Worm (Caenorhabditis elegans) whole organism, L4 larva: ENCODE measurements around the gene srh-192.
"Not testable (repeated sequence)": the region's sequence is repeated elsewhere in the genome, so short reads cannot be mapped to it uniquely, and the experiment has no call there.

Experiments used
- T26A8.4 ChIP-seq: fragments of 200-800 bp; sonication (Bioruptor generic); IDR thresholded peaks from 2 replicates; pipeline ENCODE4 v1.3.6; 2022; ENCODE audit warnings: missing genetic modification characterization, missing compliant biosample characterization
- Y48G9A.11 ChIP-seq: fragments of 200-800 bp; sonication (Bioruptor generic); IDR thresholded peaks from 2 replicates; pipeline ENCODE4 v1.3.6; 2022; ENCODE audit warnings: missing genetic modification reagents, missing genetic modification characterization, missing compliant biosample characterization
- ZK337.2 ChIP-seq: fragments of 200-800 bp; sonication (Bioruptor generic); IDR thresholded peaks from 2 replicates; pipeline ENCODE4 v1.3.6; 2022; ENCODE audit warnings: missing genetic modification reagents, missing genetic modification characterization, missing compliant biosample characterization
- ZK546.5 ChIP-seq, 2 experiments: sonication (generic microtip); optimal IDR thresholded peaks; 2 replicates each; lab custom pipeline; 2017; ENCODE audit warnings: missing biosample characterization in 2 of 2, missing genetic modification characterization in 2 of 2
- aly-2 ChIP-seq: sonication (generic microtip); optimal IDR thresholded peaks from 2 replicates; lab custom pipeline; 2018; ENCODE audit warnings: missing biosample characterization, missing genetic modification characterization
- ama-1 ChIP-seq: fragments of 150-350 bp; optimal IDR thresholded peaks from 2 replicates; lab custom pipeline; 2014; ENCODE audit warnings: inconsistent platforms, mixed read lengths
- attf-4 ChIP-seq: sonication (generic microtip); optimal IDR thresholded peaks from 3 replicates; lab custom pipeline; 2017; ENCODE audit warnings: missing biosample characterization, missing genetic modification characterization
- ceh-62 ChIP-seq: sonication (generic microtip); optimal IDR thresholded peaks from 2 replicates; lab custom pipeline; 2017; ENCODE audit warnings: missing biosample characterization, missing genetic modification characterization
- ces-1 ChIP-seq: fragments of 150-350 bp; sonication (generic microtip); optimal IDR thresholded peaks from 4 replicates; lab custom pipeline; 2014; ENCODE audit warnings: missing biosample characterization, missing genetic modification reagents, missing genetic modification characterization
- daf-8 ChIP-seq: fragments of 200-800 bp; sonication (Bioruptor generic); IDR thresholded peaks from 2 replicates; pipeline ENCODE4 v1.3.6; 2022; ENCODE audit warnings: missing genetic modification characterization, missing compliant biosample characterization
- dmd-8 ChIP-seq: fragments of 200-800 bp; sonication (Bioruptor generic); IDR thresholded peaks from 2 replicates; pipeline ENCODE4 v1.3.6; 2022; ENCODE audit warnings: missing genetic modification characterization, missing compliant biosample characterization
- dpl-1 ChIP-seq: fragments of 150-350 bp; optimal IDR thresholded peaks from 2 replicates; lab custom pipeline; 2014; ENCODE audit warnings: missing biosample characterization, missing genetic modification reagents, missing genetic modification characterization
- duxl-1 ChIP-seq: sonication (generic microtip); optimal IDR thresholded peaks from 2 replicates; lab custom pipeline; 2016; ENCODE audit warnings: mild to moderate bottlenecking, missing genetic modification characterization, moderate library complexity, missing compliant biosample characterization; ENCODE audit not compliant: poor library complexity
- fkh-10 ChIP-seq: fragments of 150-350 bp; optimal IDR thresholded peaks from 2 replicates; lab custom pipeline; 2014; ENCODE audit warnings: missing biosample characterization, missing genetic modification reagents, missing genetic modification characterization
- gei-8 ChIP-seq: fragments of 200-800 bp; sonication (Bioruptor generic); optimal IDR thresholded peaks from 2 replicates; lab custom pipeline; 2018; ENCODE audit warnings: mild to moderate bottlenecking, missing genetic modification characterization, missing compliant biosample characterization
- hmg-1.1 ChIP-seq: fragments of 200-800 bp; sonication (Bioruptor generic); IDR thresholded peaks from 2 replicates; pipeline ENCODE4 v1.3.6; 2022; ENCODE audit warnings: missing genetic modification reagents, missing genetic modification characterization, missing compliant biosample characterization
- jun-1 ChIP-seq: fragments of 150-350 bp; optimal IDR thresholded peaks from 2 replicates; lab custom pipeline; 2014; ENCODE audit warnings: missing biosample characterization, missing genetic modification reagents, missing genetic modification characterization
- lin-1 ChIP-seq: fragments of 200-800 bp; sonication (Bioruptor generic); IDR thresholded peaks from 2 replicates; pipeline ENCODE4 v1.3.6; 2022; ENCODE audit warnings: missing genetic modification reagents, missing genetic modification characterization, missing compliant biosample characterization
- lin-15B ChIP-seq: fragments of 150-350 bp; sonication (generic microtip); optimal IDR thresholded peaks from 3 replicates; lab custom pipeline; 2014; ENCODE audit warnings: missing biosample characterization, missing genetic modification characterization
- lin-29 ChIP-seq: fragments of 200-800 bp; sonication (Bioruptor generic); IDR thresholded peaks from 2 replicates; pipeline ENCODE4 v1.3.6; 2022; ENCODE audit warnings: missing genetic modification reagents, missing genetic modification characterization, missing compliant biosample characterization
- lin-38 ChIP-seq: fragments of 200-800 bp; sonication (Bioruptor generic); IDR thresholded peaks from 2 replicates; pipeline ENCODE4 v1.3.6; 2022; ENCODE audit warnings: missing genetic modification reagents, missing genetic modification characterization, missing compliant biosample characterization
- madf-5 ChIP-seq, 2 experiments: fragments of 200-800 bp; sonication (Bioruptor generic); IDR thresholded peaks; 2 replicates each; pipeline ENCODE4 v1.3.6; 2022; ENCODE audit warnings: missing compliant biosample characterization in 2 of 2, missing genetic modification characterization in 2 of 2
- mdt-29 ChIP-seq: fragments of 200-800 bp; sonication (Bioruptor generic); IDR thresholded peaks from 2 replicates; pipeline ENCODE4 v1.3.6; 2022; ENCODE audit warnings: missing genetic modification reagents, missing genetic modification characterization, missing compliant biosample characterization
- nhr-10 ChIP-seq: fragments of 150-350 bp; optimal IDR thresholded peaks from 2 replicates; lab custom pipeline; 2014; ENCODE audit warnings: missing biosample characterization, missing genetic modification characterization
- nhr-11 ChIP-seq: fragments of 150-350 bp; optimal IDR thresholded peaks from 2 replicates; lab custom pipeline; 2014; ENCODE audit warnings: missing biosample characterization, missing genetic modification characterization
- nhr-111 ChIP-seq: fragments of 200-800 bp; sonication (Bioruptor generic); optimal IDR thresholded peaks from 2 replicates; lab custom pipeline; 2018; ENCODE audit warnings: mild to moderate bottlenecking, missing genetic modification characterization, missing compliant biosample characterization
- nhr-25 ChIP-seq: sonication (generic microtip); optimal IDR thresholded peaks from 2 replicates; lab custom pipeline; 2017; ENCODE audit warnings: missing genetic modification characterization, mild to moderate bottlenecking, missing compliant biosample characterization, antibody characterized with exemption, moderate library complexity, borderline replicate concordance; ENCODE audit not compliant: insufficient read depth
- nhr-28 ChIP-seq: fragments of 150-350 bp; optimal IDR thresholded peaks from 2 replicates; lab custom pipeline; 2014; ENCODE audit warnings: missing biosample characterization, missing genetic modification characterization
- nhr-48 ChIP-seq: sonication (generic microtip); optimal IDR thresholded peaks from 2 replicates; lab custom pipeline; 2016; ENCODE audit warnings: mild to moderate bottlenecking, missing genetic modification characterization, missing compliant biosample characterization
- nhr-6 ChIP-seq: fragments of 150-350 bp; optimal IDR thresholded peaks from 2 replicates; lab custom pipeline; 2014; ENCODE audit warnings: missing biosample characterization, missing genetic modification characterization
- pqm-1 ChIP-seq: sonication (generic microtip); optimal IDR thresholded peaks from 2 replicates; lab custom pipeline; 2017; ENCODE audit warnings: missing biosample characterization, missing genetic modification characterization
- rbr-2 ChIP-seq: sonication (generic microtip); optimal IDR thresholded peaks from 2 replicates; lab custom pipeline; 2016; ENCODE audit warnings: missing genotype, missing genetic modification characterization, missing compliant biosample characterization
- sdz-12 ChIP-seq: fragments of 200-800 bp; sonication (Bioruptor generic); optimal IDR thresholded peaks from 2 replicates; lab custom pipeline; 2018; ENCODE audit warnings: mild to moderate bottlenecking, missing genetic modification characterization, missing compliant biosample characterization
- set-16 ChIP-seq: fragments of 200-800 bp; sonication (Bioruptor generic); IDR thresholded peaks from 2 replicates; pipeline ENCODE4 v1.3.6; 2022; ENCODE audit warnings: missing genetic modification reagents, missing genetic modification characterization, missing compliant biosample characterization
- snpc-1.2 ChIP-seq: fragments of 200-800 bp; sonication (Bioruptor generic); IDR thresholded peaks from 2 replicates; pipeline ENCODE4 v1.3.6; 2022; ENCODE audit warnings: missing genetic modification reagents, missing genetic modification characterization, missing compliant biosample characterization
- snpc-4 ChIP-seq: fragments of 150-350 bp; optimal IDR thresholded peaks from 2 replicates; lab custom pipeline; 2014; ENCODE audit warnings: missing biosample characterization, missing genetic modification characterization
- unc-39 ChIP-seq: sonication (generic microtip); optimal IDR thresholded peaks from 2 replicates; lab custom pipeline; 2017; ENCODE audit warnings: missing biosample characterization, missing genetic modification characterization
- zip-2 ChIP-seq: fragments of 150-350 bp; optimal IDR thresholded peaks from 2 replicates; lab custom pipeline; 2014; ENCODE audit warnings: missing biosample characterization, missing genetic modification characterization
- ztf-11 ChIP-seq: fragments of 150-350 bp; optimal IDR thresholded peaks from 2 replicates; lab custom pipeline; 2014; ENCODE audit warnings: missing biosample characterization, missing genetic modification characterization
- ztf-7 ChIP-seq: fragments of 150-350 bp; optimal IDR thresholded peaks from 2 replicates; lab custom pipeline; 2014; ENCODE audit warnings: missing biosample characterization, missing genetic modification characterization

Gene srh-192

ce11 chrV:4339479-4339878, 24.5 kb upstream of the srh-192 start:
- TF ChIP-seq aly-2 (no peak), ZK337.2 (GFP tag; lab: Robert Waterston, UW) (no peak), nhr-10 (no peak), ZK546.5 (tag; optimal IDR thresholded peaks at IDR 0.05; lab: Kevin White, UChicago) (no peak), lin-38 (peak; percentile 43), nhr-48 (tag; lab: Kevin White, UChicago) (no peak), dpl-1 (GFP tag; lab: Kevin White, UChicago) (peak; percentile 50), ces-1 (GFP tag; lab: Kevin White, UChicago) (no peak), duxl-1 (tag; lab: Kevin White, UChicago) (no peak), snpc-4 (tag; lab: Kevin White, UChicago) (no peak), Y48G9A.11 (GFP tag; lab: Robert Waterston, UW) (no peak), lin-1 (GFP tag; lab: Robert Waterston, UW) (no peak), lin-15B (tag; lab: Kevin White, UChicago) (no peak), rbr-2 (tag; lab: Kevin White, UChicago) (no peak), sdz-12 (GFP tag; lab: Kevin White, UChicago) (no peak), dmd-8 (GFP tag; lab: Robert Waterston, UW) (no peak), pqm-1 (tag; lab: Kevin White, UChicago) (no peak)
- TF ChIP-seq, all 104 proteins: peak for 2

DNA sequence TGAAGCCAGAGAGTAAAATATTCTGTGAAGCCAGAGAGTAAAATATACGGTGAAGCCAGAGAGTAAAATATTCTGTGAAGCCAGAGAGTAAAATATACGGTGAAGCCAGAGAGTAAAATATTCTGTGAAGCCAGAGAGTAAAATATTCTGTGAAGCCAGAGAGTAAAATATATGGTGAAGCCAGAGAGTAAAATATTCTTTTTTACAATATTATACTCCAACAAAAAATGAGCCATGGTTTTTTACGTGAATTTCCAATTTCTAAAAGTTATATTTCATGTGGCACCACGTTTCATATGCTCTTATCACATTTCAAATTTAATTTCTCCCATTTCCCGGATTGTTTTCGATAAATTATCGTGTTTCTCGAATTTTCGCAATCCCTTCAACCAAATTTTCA, 21.5 kb upstream of the srh-192 start, which contains the start of gene irld-1:
Gene irld-1, plus strand, starts transcription at position 301 of the 400 bp plus-strand sequence.
- not testable (repeated sequence) for TF ChIP-seq fkh-10; T26A8.4; ceh-62 (tag; lab: Kevin White, UChicago)

- TF ChIP-seq madf-5 (GFP tag; IDR thresholded peaks at IDR 0.05; lab: Robert Waterston, UW), result peak in 1 of 2 experiments; percentile 76; a peak in 1 of 4 replicates
- TF ChIP-seq, all 104 proteins: peak for 1; not testable (repeated sequence) for 103
These were observed 18.6 kb upstream of the srh-192 start for ce11 chrV:4333518-4333917.

ce11 chrV:4332450-4332849, 17.5 kb upstream of the srh-192 start, which contains the start of gene oac-12:
Gene oac-12 (minus strand): TSS chrV:4332550.
- no peak for TF ChIP-seq ztf-11 (tag; lab: Kevin White, UChicago)
- no peak for TF ChIP-seq ztf-7 (tag; lab: Kevin White, UChicago)

- TF ChIP-seq mdt-29 (GFP tag; lab: Robert Waterston, UW), result no peak
- TF ChIP-seq ama-1, result no peak
- TF ChIP-seq hmg-1.1, result no peak
- no peak for TF ChIP-seq lin-29
- no peak for TF ChIP-seq daf-8 (GFP tag; lab: Robert Waterston, UW)
These were observed 15.9 kb upstream of the srh-192 start for ce11 chrV:4330820-4331219.

DNA sequence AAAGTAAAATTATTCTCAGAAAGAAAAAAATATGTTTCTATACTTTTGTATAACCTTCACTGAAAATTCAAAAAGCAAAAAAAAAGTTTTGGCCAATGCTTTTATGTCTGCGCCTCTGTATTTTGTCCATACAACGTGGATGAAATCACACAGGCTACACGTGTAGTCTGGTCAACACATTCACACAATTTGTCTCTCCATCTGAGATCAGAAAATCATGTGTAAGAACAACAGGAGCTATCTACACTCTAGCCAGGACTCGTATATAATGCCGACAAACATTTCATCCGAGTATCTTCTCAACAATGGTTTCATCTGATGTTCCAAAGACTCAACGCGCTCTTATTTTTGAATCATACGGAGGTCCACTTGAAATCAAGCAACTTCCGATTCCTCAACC, 11.9 kb upstream of the srh-192 start, which contains the start of gene D2063.1:
Gene D2063.1, plus strand, starts transcription at position 281 of the 400 bp plus-strand sequence.
- TF ChIP-seq zip-2 (tag; lab: Kevin White, UChicago) (no peak), nhr-25 (tag; lab: Kevin White, UChicago) (no peak), set-16 (GFP tag; lab: Robert Waterston, UW) (no peak), nhr-111 (GFP tag; lab: Kevin White, UChicago) (no peak), nhr-11 (tag; lab: Kevin White, UChicago) (peak; percentile 89), nhr-48 (tag; lab: Kevin White, UChicago) (no peak), snpc-4 (tag; lab: Kevin White, UChicago) (no peak), unc-39 (tag; lab: Kevin White, UChicago) (no peak), snpc-1.2 (no peak), attf-4 (tag; lab: Kevin White, UChicago) (no peak), nhr-6 (tag; lab: Kevin White, UChicago) (no peak), nhr-28 (peak; percentile 23), jun-1 (tag; lab: Kevin White, UChicago) (no peak), gei-8 (GFP tag; lab: Kevin White, UChicago) (no peak)
